Fruit fly (Drosophila melanogaster) whole organism: ENCODE results near the gene ChAT.

Experiments used
- CG8478 ChIP-seq: fragments of >200 bp; optimal IDR thresholded peaks from 2 replicates; lab custom pipeline; 2018; ENCODE audit warnings: inconsistent platforms
- Dll ChIP-seq: fragments of >200 bp; optimal IDR thresholded peaks from 2 replicates; lab custom pipeline; 2017
- EcR ChIP-seq, 2 experiments: fragments of >200 bp; optimal IDR thresholded peaks; 2 replicates each; lab custom pipeline; 2017; ENCODE audit warnings: missing biosample characterization in 2 of 2, missing genetic modification characterization in 2 of 2, missing genetic modification reagents in 2 of 2
- pan ChIP-seq: fragments of >200 bp; optimal IDR thresholded peaks from 2 replicates; lab custom pipeline; 2017
- psq ChIP-seq: fragments of >200 bp; optimal IDR thresholded peaks from 2 replicates; lab custom pipeline; 2017
- usp ChIP-seq: fragments of >200 bp; optimal IDR thresholded peaks from 2 replicates; lab custom pipeline; 2017; ENCODE audit warnings: missing biosample characterization, missing genetic modification characterization, mixed read lengths

DNA sequence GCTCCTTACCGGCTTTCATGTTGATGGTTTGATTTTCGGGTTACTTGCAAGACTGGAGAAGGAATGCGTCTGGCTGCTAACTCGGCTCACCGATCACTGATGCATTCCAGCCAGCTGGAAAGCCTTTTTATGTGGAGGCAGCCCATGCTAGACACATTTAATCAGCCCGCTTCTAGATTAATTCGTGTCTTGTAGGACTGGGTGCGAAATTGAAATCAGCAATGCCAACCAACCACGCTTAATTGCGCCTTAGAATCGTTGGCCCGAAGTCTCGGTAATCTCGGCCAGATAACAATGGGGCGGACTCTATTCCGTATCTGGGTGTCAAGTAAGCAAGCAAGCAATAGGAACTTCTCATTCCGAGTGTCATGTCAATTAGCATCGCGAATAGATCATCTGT, 21.0 kb downstream of the ChAT start, which contains the start of gene CG7714:
- TF ChIP-seq CG8478 (lab: Kevin White, UChicago) (no peak), usp (GFP tag; lab: Kevin White, UChicago) (no peak), Dll (lab: Kevin White, UChicago) (no peak), psq (no peak), pan (lab: Kevin White, UChicago) (no peak), EcR (GFP tag; optimal IDR thresholded peaks at IDR 0.05; lab: Kevin White, UChicago) (no peak)
